Worm (Caenorhabditis elegans): ENCODE measurements around the gene R04A9.7.

- no peak for TF ChIP-seq pes-1 (GFP tag; IDR thresholded peaks at IDR 0.05)
- no peak for TF ChIP-seq aly-1 (tag; optimal IDR thresholded peaks at IDR 0.05)
- TF ChIP-seq ama-1 (optimal IDR thresholded peaks at IDR 0.05): no peak
- TF ChIP-seq ceh-13 (GFP tag; optimal IDR thresholded peaks at IDR 0.05): no peak
Measured at ce11 chrX:402951-403350, 8.3 kb upstream of the R04A9.7 start.
